Worm (Caenorhabditis elegans) whole organism, early embryonic: Measurements from ENCODE around the gene Y43F8B.22.

Experiments used
- B0310.2 ChIP-seq: sonication (generic microtip); optimal IDR thresholded peaks from 2 replicates; lab custom pipeline; 2016; ENCODE audit warnings: mild to moderate bottlenecking, missing genetic modification characterization, missing compliant biosample characterization
- F13C5.2 ChIP-seq: sonication (generic microtip); optimal IDR thresholded peaks from 2 replicates; lab custom pipeline; 2017; ENCODE audit warnings: mild to moderate bottlenecking, missing genetic modification characterization, inconsistent platforms, missing compliant biosample characterization
- aly-1 ChIP-seq: sonication (generic microtip); optimal IDR thresholded peaks from 2 replicates; lab custom pipeline; 2016; ENCODE audit warnings: missing genetic modification characterization, missing compliant biosample characterization
- ama-1 ChIP-seq: fragments of 150-350 bp; optimal IDR thresholded peaks from 2 replicates; lab custom pipeline; 2014
- ceh-13 ChIP-seq: fragments of 200-800 bp; sonication (Bioruptor generic); optimal IDR thresholded peaks from 2 replicates; lab custom pipeline; 2018; ENCODE audit warnings: mild to moderate bottlenecking, missing genetic modification characterization, missing compliant biosample characterization
- ceh-36 ChIP-seq: sonication (generic microtip); optimal IDR thresholded peaks from 2 replicates; lab custom pipeline; 2016; ENCODE audit warnings: missing genetic modification characterization, inconsistent platforms, missing compliant biosample characterization
- ets-7 ChIP-seq: sonication (generic microtip); optimal IDR thresholded peaks from 2 replicates; lab custom pipeline; 2016; ENCODE audit warnings: missing genotype, missing genetic modification characterization, missing compliant biosample characterization
- flt-1 ChIP-seq: fragments of 200-800 bp; sonication (Bioruptor generic); IDR thresholded peaks from 2 replicates; pipeline ENCODE4 v1.3.6; 2022; ENCODE audit warnings: missing genetic modification characterization, missing compliant biosample characterization
- hmbx-1 ChIP-seq: sonication (generic microtip); optimal IDR thresholded peaks from 2 replicates; lab custom pipeline; 2016; ENCODE audit warnings: mild to moderate bottlenecking, missing genetic modification characterization, missing compliant biosample characterization
- hmg-4 ChIP-seq: fragments of 200-800 bp; sonication (Bioruptor generic); optimal IDR thresholded peaks from 2 replicates; lab custom pipeline; 2018; ENCODE audit warnings: mild to moderate bottlenecking, missing genetic modification characterization, missing compliant biosample characterization
- hnd-1 ChIP-seq: sonication (generic microtip); optimal IDR thresholded peaks from 2 replicates; lab custom pipeline; 2016; ENCODE audit warnings: missing genetic modification characterization, missing compliant biosample characterization
- pes-1 ChIP-seq: fragments of 200-800 bp; sonication (Bioruptor generic); IDR thresholded peaks from 2 replicates; pipeline ENCODE4 v1.3.6; 2022; ENCODE audit warnings: missing genetic modification reagents, missing genetic modification characterization, missing compliant biosample characterization
- scrt-1 ChIP-seq: fragments of 200-800 bp; sonication (Bioruptor generic); IDR thresholded peaks from 2 replicates; pipeline ENCODE4 v1.3.6; 2022; ENCODE audit warnings: missing genetic modification characterization, missing compliant biosample characterization
- sea-1 ChIP-seq: fragments of 200-800 bp; sonication (Bioruptor generic); conservative IDR thresholded peaks from 2 replicates; pipeline ENCODE4 v1.3.6; 2022; ENCODE audit warnings: missing genetic modification characterization, missing compliant biosample characterization
- tbx-11 ChIP-seq: fragments of 200-800 bp; sonication (Bioruptor generic); IDR thresholded peaks from 2 replicates; pipeline ENCODE4 v1.3.6; 2022; ENCODE audit warnings: missing genetic modification characterization, missing compliant biosample characterization
- tbx-37 ChIP-seq: fragments of 200-800 bp; sonication (Bioruptor generic); conservative IDR thresholded peaks from 2 replicates; pipeline ENCODE4 v1.3.6; 2022; ENCODE audit warnings: missing genetic modification reagents, missing genetic modification characterization, missing compliant biosample characterization
- tra-4 ChIP-seq: sonication (generic microtip); optimal IDR thresholded peaks from 2 replicates; lab custom pipeline; 2017; ENCODE audit warnings: missing genetic modification characterization, missing compliant biosample characterization

Y43F8B.22 gene

ce11 chrV:19482535-19482934, at the start of gene Y43F8B.22:
TSS of gene Y43F8B.22 (plus strand) at chrV:19482835.
- TF ChIP-seq flt-1: no peak
- TF ChIP-seq ets-7 (tag; lab: Kevin White, UChicago): no peak
- no peak for TF ChIP-seq tbx-11 (GFP tag; lab: Robert Waterston, UW)
- no peak for TF ChIP-seq pes-1 (GFP tag; lab: Robert Waterston, UW)
- no peak for TF ChIP-seq ceh-36
- no peak for TF ChIP-seq ama-1 (lab: Kevin White, UChicago)
- TF ChIP-seq hmg-4 (GFP tag; lab: Kevin White, UChicago): no peak
- TF ChIP-seq hnd-1: no peak
- no peak for TF ChIP-seq tbx-37 (GFP tag; lab: Robert Waterston, UW)
- no peak for TF ChIP-seq tra-4 (tag; lab: Kevin White, UChicago)
- TF ChIP-seq F13C5.2 (tag; lab: Kevin White, UChicago): no peak
- TF ChIP-seq ceh-13 (GFP tag; lab: Kevin White, UChicago): no peak

- TF ChIP-seq sea-1 (GFP tag; lab: Robert Waterston, UW): no peak
- TF ChIP-seq B0310.2 (tag; lab: Kevin White, UChicago): no peak
- no peak for TF ChIP-seq tra-4 (tag; lab: Kevin White, UChicago)
- TF ChIP-seq tbx-37 (GFP tag; lab: Robert Waterston, UW): no peak
- no peak for TF ChIP-seq aly-1 (tag; lab: Kevin White, UChicago)
- no peak for TF ChIP-seq F13C5.2 (tag; lab: Kevin White, UChicago)
Measured at ce11 chrV:19432972-19433371, 49.7 kb upstream of the Y43F8B.22 start, which contains the start of gene C25F9.11. TSS of gene C25F9.11 (minus strand) at chrV:19433072.

- no peak for TF ChIP-seq pes-1 (GFP tag; lab: Robert Waterston, UW)
- no peak for TF ChIP-seq ceh-13 (GFP tag; lab: Kevin White, UChicago)
- no peak for TF ChIP-seq ama-1 (lab: Kevin White, UChicago)
- no peak for TF ChIP-seq tbx-11 (GFP tag; lab: Robert Waterston, UW)
- TF ChIP-seq sea-1 (GFP tag; lab: Robert Waterston, UW): no peak
- TF ChIP-seq scrt-1 (GFP tag; lab: Robert Waterston, UW): no peak
- TF ChIP-seq ceh-36: no peak
- TF ChIP-seq tbx-37 (GFP tag; lab: Robert Waterston, UW): no peak
- TF ChIP-seq aly-1 (tag; lab: Kevin White, UChicago): no peak
- no peak for TF ChIP-seq flt-1
- TF ChIP-seq F13C5.2 (tag; lab: Kevin White, UChicago): no peak
- TF ChIP-seq ets-7 (tag; lab: Kevin White, UChicago): no peak
- TF ChIP-seq B0310.2 (tag; lab: Kevin White, UChicago): no peak
- no peak for TF ChIP-seq hmbx-1 (tag; lab: Kevin White, UChicago)
- no peak for TF ChIP-seq hnd-1
- TF ChIP-seq hmg-4 (GFP tag; lab: Kevin White, UChicago): no peak
- no peak for TF ChIP-seq tra-4 (tag; lab: Kevin White, UChicago)
Measured at ce11 chrV:19433806-19434437, 48.7 kb upstream of the Y43F8B.22 start, which contains the start of gene C25F9.16. TSS of gene C25F9.16 (plus strand) at chrV:19434387.

ce11 chrV:19436307-19436706, 46.3 kb upstream of the Y43F8B.22 start, which contains the start of gene C25F9.14:
TSS of gene C25F9.14 (plus strand) at chrV:19436484.
- TF ChIP-seq hmg-4 (GFP tag; lab: Kevin White, UChicago): no peak
- TF ChIP-seq aly-1 (tag; lab: Kevin White, UChicago): no peak
- no peak for TF ChIP-seq flt-1
- TF ChIP-seq tra-4 (tag; lab: Kevin White, UChicago): no peak
- TF ChIP-seq B0310.2 (tag; lab: Kevin White, UChicago): no peak
- no peak for TF ChIP-seq sea-1 (GFP tag; lab: Robert Waterston, UW)
- no peak for TF ChIP-seq ceh-13 (GFP tag; lab: Kevin White, UChicago)
- TF ChIP-seq tbx-37 (GFP tag; lab: Robert Waterston, UW): no peak
- TF ChIP-seq ets-7 (tag; lab: Kevin White, UChicago): no peak
- TF ChIP-seq tbx-11 (GFP tag; lab: Robert Waterston, UW): no peak
- TF ChIP-seq ama-1 (lab: Kevin White, UChicago): no peak
- no peak for TF ChIP-seq ceh-36
- TF ChIP-seq hnd-1: no peak
- TF ChIP-seq hmbx-1 (tag; lab: Kevin White, UChicago): no peak

- TF ChIP-seq tbx-11 (GFP tag; lab: Robert Waterston, UW): no peak
- no peak for TF ChIP-seq ama-1 (lab: Kevin White, UChicago)
- no peak for TF ChIP-seq ceh-13 (GFP tag; lab: Kevin White, UChicago)
- no peak for TF ChIP-seq pes-1 (GFP tag; lab: Robert Waterston, UW)
- TF ChIP-seq hmg-4 (GFP tag; lab: Kevin White, UChicago): no peak
- TF ChIP-seq hnd-1: no peak
- TF ChIP-seq scrt-1 (GFP tag; lab: Robert Waterston, UW): no peak
- no peak for TF ChIP-seq aly-1 (tag; lab: Kevin White, UChicago)
- no peak for TF ChIP-seq sea-1 (GFP tag; lab: Robert Waterston, UW)
- no peak for TF ChIP-seq tbx-37 (GFP tag; lab: Robert Waterston, UW)
- no peak for TF ChIP-seq hmbx-1 (tag; lab: Kevin White, UChicago)
- no peak for TF ChIP-seq ets-7 (tag; lab: Kevin White, UChicago)
- TF ChIP-seq B0310.2 (tag; lab: Kevin White, UChicago): no peak
- TF ChIP-seq tra-4 (tag; lab: Kevin White, UChicago): no peak
- no peak for TF ChIP-seq flt-1
- no peak for TF ChIP-seq ceh-36
- TF ChIP-seq F13C5.2 (tag; lab: Kevin White, UChicago): no peak
Measured at ce11 chrV:19443599-19443998, 39.0 kb upstream of the Y43F8B.22 start.

- no peak for TF ChIP-seq tra-4 (tag; lab: Kevin White, UChicago)
- TF ChIP-seq hmbx-1 (tag; lab: Kevin White, UChicago): no peak
- no peak for TF ChIP-seq ceh-36
- TF ChIP-seq sea-1 (GFP tag; lab: Robert Waterston, UW): no peak
Measured at ce11 chrV:19445442-19445841, 37.2 kb upstream of the Y43F8B.22 start, which contains the start of gene M04C3.1. TSS of gene M04C3.1 (minus strand) at chrV:19445605.

- no peak for TF ChIP-seq F13C5.2 (tag; lab: Kevin White, UChicago)
- no peak for TF ChIP-seq hnd-1
- no peak for TF ChIP-seq ets-7 (tag; lab: Kevin White, UChicago)
- no peak for TF ChIP-seq pes-1 (GFP tag; lab: Robert Waterston, UW)
- no peak for TF ChIP-seq tbx-11 (GFP tag; lab: Robert Waterston, UW)
- no peak for TF ChIP-seq B0310.2 (tag; lab: Kevin White, UChicago)
- no peak for TF ChIP-seq sea-1 (GFP tag; lab: Robert Waterston, UW)
- no peak for TF ChIP-seq flt-1
Measured at ce11 chrV:19448805-19449204, 33.8 kb upstream of the Y43F8B.22 start, which contains the start of gene M04C3.2. TSS of gene M04C3.2 (minus strand) at chrV:19448905.
